Worm (Caenorhabditis elegans) whole organism, late embryonic: ENCODE measurements around the gene str-151.

Experiments
- ama-1 ChIP-seq: fragments of 150-350 bp; optimal IDR thresholded peaks from 2 replicates; lab custom pipeline; 2014
- elt-4 ChIP-seq: sonication (generic microtip); optimal IDR thresholded peaks from 2 replicates; lab custom pipeline; 2016; ENCODE audit warnings: missing genetic modification characterization, missing compliant biosample characterization
- nhr-11 ChIP-seq: fragments of 150-350 bp; optimal IDR thresholded peaks from 2 replicates; lab custom pipeline; 2014; ENCODE audit warnings: missing biosample characterization, missing genetic modification characterization
- pag-3 ChIP-seq: sonication (generic microtip); optimal IDR thresholded peaks from 2 replicates; lab custom pipeline; 2016; ENCODE audit warnings: missing compliant biosample characterization, missing genetic modification characterization, borderline replicate concordance
- pax-1 ChIP-seq: fragments of 150-350 bp; optimal IDR thresholded peaks from 2 replicates; lab custom pipeline; 2014; ENCODE audit warnings: missing biosample characterization, missing genetic modification characterization
- pqm-1 ChIP-seq: sonication (generic microtip); optimal IDR thresholded peaks from 2 replicates; lab custom pipeline; 2016; ENCODE audit warnings: missing genetic modification characterization, missing compliant biosample characterization
- tbx-2 ChIP-seq: sonication (generic microtip); optimal IDR thresholded peaks from 2 replicates; lab custom pipeline; 2016; ENCODE audit warnings: missing genetic modification characterization, missing compliant biosample characterization

- TF ChIP-seq pag-3 (tag; lab: Kevin White, UChicago) (peak; percentile 70), tbx-2 (tag; lab: Kevin White, UChicago) (peak; percentile 98), pqm-1 (tag; lab: Kevin White, UChicago) (peak; percentile 81), elt-4 (tag; lab: Kevin White, UChicago) (peak; percentile 92), ama-1 (lab: Kevin White, UChicago) (no peak), nhr-11 (tag; lab: Kevin White, UChicago) (no peak), pax-1 (tag; lab: Kevin White, UChicago) (no peak)
Measured at ce11 chrV:16552929-16553328, 23.1 kb upstream of the str-151 start, which contains the start of gene Y32B12B.4.
